Worm (Caenorhabditis elegans): ENCODE data around the gene nipa-1.

The nipa-1 gene

ce11 chrIII:3127074-3127596 lies at the start of gene nipa-1:
Gene nipa-1 (minus strand): TSS chrIII:3127124.
- no peak for TF ChIP-seq W03F9.2 (tag; optimal IDR thresholded peaks at IDR 0.05)
- no peak for TF ChIP-seq dao-5 (tag; optimal IDR thresholded peaks at IDR 0.05)
- no peak for TF ChIP-seq him-1 (tag; optimal IDR thresholded peaks at IDR 0.05)

- TF ChIP-seq dao-5 (tag; optimal IDR thresholded peaks at IDR 0.05) = no peak
- TF ChIP-seq W03F9.2 (tag; optimal IDR thresholded peaks at IDR 0.05) = peak; percentile 61
Measured at ce11 chrIII:3174985-3175384, 48.1 kb upstream of the nipa-1 start, which contains the start of gene R148.3. Gene R148.3 (plus strand): TSS chrIII:3175331.

- no peak for TF ChIP-seq dao-5 (tag; optimal IDR thresholded peaks at IDR 0.05)
- TF ChIP-seq him-1 (tag; optimal IDR thresholded peaks at IDR 0.05) = no peak
- TF ChIP-seq W03F9.2 (tag; optimal IDR thresholded peaks at IDR 0.05) = no peak
Measured at ce11 chrIII:3171382-3171781, 44.5 kb upstream of the nipa-1 start, which contains the start of gene R148.4. Gene R148.4 (plus strand): TSS chrIII:3171592.

ce11 chrIII:3170538-3170937 lies 43.6 kb upstream of the nipa-1 start:
- no peak for TF ChIP-seq him-1 (tag; optimal IDR thresholded peaks at IDR 0.05)
- no peak for TF ChIP-seq dao-5 (tag; optimal IDR thresholded peaks at IDR 0.05)

- TF ChIP-seq dao-5 (tag; optimal IDR thresholded peaks at IDR 0.05) (no peak), W03F9.2 (tag; optimal IDR thresholded peaks at IDR 0.05) (no peak), him-1 (tag; optimal IDR thresholded peaks at IDR 0.05) (no peak)
Measured at ce11 chrIII:3169279-3169678, 42.4 kb upstream of the nipa-1 start.

ce11 chrIII:3165309-3165708 lies 38.4 kb upstream of the nipa-1 start, which contains the start of gene R148.5:
Gene R148.5 (plus strand): TSS chrIII:3165639.
- TF ChIP-seq dao-5 (tag; optimal IDR thresholded peaks at IDR 0.05) (no peak), W03F9.2 (tag; optimal IDR thresholded peaks at IDR 0.05) (no peak)

- TF ChIP-seq dao-5 (tag; optimal IDR thresholded peaks at IDR 0.05) = no peak
- TF ChIP-seq W03F9.2 (tag; optimal IDR thresholded peaks at IDR 0.05) = no peak
- no peak for TF ChIP-seq him-1 (tag; optimal IDR thresholded peaks at IDR 0.05)
Measured at ce11 chrIII:3163448-3163847, 36.5 kb upstream of the nipa-1 start.

ce11 chrIII:3161600-3161999 lies 34.7 kb upstream of the nipa-1 start:
- no peak for TF ChIP-seq dao-5 (tag; optimal IDR thresholded peaks at IDR 0.05)
- TF ChIP-seq W03F9.2 (tag; optimal IDR thresholded peaks at IDR 0.05) = no peak
- no peak for TF ChIP-seq him-1 (tag; optimal IDR thresholded peaks at IDR 0.05)

- TF ChIP-seq W03F9.2 (tag; optimal IDR thresholded peaks at IDR 0.05) (no peak), dao-5 (tag; optimal IDR thresholded peaks at IDR 0.05) (no peak), him-1 (tag; optimal IDR thresholded peaks at IDR 0.05) (no peak)
Measured at ce11 chrIII:3160490-3160889, 33.6 kb upstream of the nipa-1 start.

ce11 chrIII:3154968-3155367 lies 28.0 kb upstream of the nipa-1 start, which contains the start of gene C44B11.1:
Gene C44B11.1 (plus strand): TSS chrIII:3155268.
- TF ChIP-seq W03F9.2 (tag; optimal IDR thresholded peaks at IDR 0.05) = no peak
- TF ChIP-seq him-1 (tag; optimal IDR thresholded peaks at IDR 0.05) = no peak
- TF ChIP-seq dao-5 (tag; optimal IDR thresholded peaks at IDR 0.05) = no peak

ce11 chrIII:3152848-3153247 lies 25.9 kb upstream of the nipa-1 start, which contains the start of gene C44B11.6:
Gene C44B11.6 (plus strand): TSS chrIII:3153148.
- no peak for TF ChIP-seq dao-5 (tag; optimal IDR thresholded peaks at IDR 0.05)
- TF ChIP-seq W03F9.2 (tag; optimal IDR thresholded peaks at IDR 0.05) = no peak
- no peak for TF ChIP-seq him-1 (tag; optimal IDR thresholded peaks at IDR 0.05)

- TF ChIP-seq dao-5 (tag; optimal IDR thresholded peaks at IDR 0.05) (no peak), him-1 (tag; optimal IDR thresholded peaks at IDR 0.05) (no peak), W03F9.2 (tag; optimal IDR thresholded peaks at IDR 0.05) (no peak)
Measured at ce11 chrIII:3143657-3144056, 16.7 kb upstream of the nipa-1 start, which contains the start of gene C44B11.4. Gene C44B11.4 (minus strand): TSS chrIII:3143757.

- TF ChIP-seq dao-5 (tag; optimal IDR thresholded peaks at IDR 0.05) = no peak
- no peak for TF ChIP-seq W03F9.2 (tag; optimal IDR thresholded peaks at IDR 0.05)
- no peak for TF ChIP-seq him-1 (tag; optimal IDR thresholded peaks at IDR 0.05)
Measured at ce11 chrIII:3142078-3142477, 15.2 kb upstream of the nipa-1 start.

- TF ChIP-seq him-1 (tag; optimal IDR thresholded peaks at IDR 0.05) = no peak
- no peak for TF ChIP-seq dao-5 (tag; optimal IDR thresholded peaks at IDR 0.05)
- TF ChIP-seq W03F9.2 (tag; optimal IDR thresholded peaks at IDR 0.05) = no peak
Measured at ce11 chrIII:3140227-3140626, 13.3 kb upstream of the nipa-1 start.

- TF ChIP-seq dao-5 (tag; optimal IDR thresholded peaks at IDR 0.05) (no peak), him-1 (tag; optimal IDR thresholded peaks at IDR 0.05) (peak; percentile 70)
Measured at ce11 chrIII:3139144-3139543, 12.2 kb upstream of the nipa-1 start, which contains the start of gene mec-12. Gene mec-12 (minus strand): TSS chrIII:3139234.

Measured in whole organism, L4/young adult.